Worm (Caenorhabditis elegans) whole organism, L4 larva: ENCODE data around the gene W06G6.9.

ENCODE experiments used
- D1046.2 ChIP-seq: fragments of 200-800 bp; sonication (Bioruptor generic); IDR thresholded peaks from 2 replicates; pipeline ENCODE4 v1.3.6; 2022; ENCODE audit warnings: missing genetic modification characterization, missing compliant biosample characterization
- F10B5.3 ChIP-seq: sonication (generic microtip); optimal IDR thresholded peaks from 2 replicates; lab custom pipeline; 2016; ENCODE audit warnings: mild to moderate bottlenecking, missing genetic modification characterization, missing compliant biosample characterization
- F37D6.2 ChIP-seq: sonication (generic microtip); optimal IDR thresholded peaks from 2 replicates; lab custom pipeline; 2016; ENCODE audit warnings: mild to moderate bottlenecking, missing genetic modification characterization, missing compliant biosample characterization
- R02D3.7 ChIP-seq: fragments of 150-350 bp; sonication (generic microtip); optimal IDR thresholded peaks from 3 replicates; lab custom pipeline; 2014; ENCODE audit warnings: missing biosample characterization, missing genetic modification characterization
- Y105C5A.15 ChIP-seq: fragments of 200-800 bp; sonication (Bioruptor generic); IDR thresholded peaks from 2 replicates; pipeline ENCODE4 v1.3.6; 2022; ENCODE audit warnings: missing genetic modification characterization, missing compliant biosample characterization
- Y48G9A.11 ChIP-seq: fragments of 200-800 bp; sonication (Bioruptor generic); IDR thresholded peaks from 2 replicates; pipeline ENCODE4 v1.3.6; 2022; ENCODE audit warnings: missing genetic modification reagents, missing genetic modification characterization, missing compliant biosample characterization
- Y5F2A.4 ChIP-seq: fragments of 200-800 bp; sonication (Bioruptor generic); optimal IDR thresholded peaks from 2 replicates; lab custom pipeline; 2018; ENCODE audit warnings: mild to moderate bottlenecking, missing genetic modification characterization, missing compliant biosample characterization
- ZK546.5 ChIP-seq, 2 experiments: sonication (generic microtip); optimal IDR thresholded peaks; 2 replicates each; lab custom pipeline; 2017; ENCODE audit warnings: missing biosample characterization in 2 of 2, missing genetic modification characterization in 2 of 2
- ceh-20 ChIP-seq: fragments of 200-800 bp; sonication (Bioruptor generic); IDR thresholded peaks from 2 replicates; pipeline ENCODE4 v1.3.6; 2022; ENCODE audit warnings: missing genetic modification reagents, missing genetic modification characterization, missing compliant biosample characterization
- ceh-28 ChIP-seq: fragments of 150-350 bp; optimal IDR thresholded peaks from 2 replicates; lab custom pipeline; 2014; ENCODE audit warnings: missing biosample characterization, missing genetic modification reagents, missing genetic modification characterization
- ceh-44 ChIP-seq: fragments of 200-800 bp; sonication (Bioruptor generic); IDR thresholded peaks from 2 replicates; pipeline ENCODE4 v1.3.6; 2022; ENCODE audit warnings: missing genetic modification reagents, missing genetic modification characterization, missing compliant biosample characterization
- daf-12 ChIP-seq: fragments of 150-350 bp; optimal IDR thresholded peaks from 2 replicates; lab custom pipeline; 2014; ENCODE audit warnings: missing biosample characterization, missing genetic modification reagents, missing genetic modification characterization
- daf-16 ChIP-seq, 3 experiments: sonication (generic microtip); optimal IDR thresholded peaks; 2 replicates each; lab custom pipeline; 2016 to 2017; ENCODE audit warnings: missing genetic modification characterization in 3 of 3, missing genetic modification reagents in 3 of 3, mild to moderate bottlenecking in 2 of 3, missing compliant biosample characterization in 2 of 3, missing biosample characterization in 1 of 3, moderate library complexity in 1 of 3
- dmd-6 ChIP-seq: fragments of 200-800 bp; sonication (Bioruptor generic); IDR thresholded peaks from 2 replicates; pipeline ENCODE4 v1.3.6; 2022; ENCODE audit warnings: missing genetic modification reagents, missing genetic modification characterization, missing compliant biosample characterization
- dmd-8 ChIP-seq: fragments of 200-800 bp; sonication (Bioruptor generic); IDR thresholded peaks from 2 replicates; pipeline ENCODE4 v1.3.6; 2022; ENCODE audit warnings: missing genetic modification characterization, missing compliant biosample characterization
- dmd-9 ChIP-seq: fragments of 200-800 bp; sonication (Bioruptor generic); IDR thresholded peaks from 2 replicates; pipeline ENCODE4 v1.3.6; 2022; ENCODE audit warnings: missing genetic modification reagents, missing genetic modification characterization, missing compliant biosample characterization
- duxl-1 ChIP-seq: sonication (generic microtip); optimal IDR thresholded peaks from 2 replicates; lab custom pipeline; 2016; ENCODE audit warnings: mild to moderate bottlenecking, missing genetic modification characterization, moderate library complexity, missing compliant biosample characterization; ENCODE audit not compliant: poor library complexity
- dve-1 ChIP-seq: sonication (generic microtip); optimal IDR thresholded peaks from 2 replicates; lab custom pipeline; 2017; ENCODE audit warnings: antibody characterized with exemption, mild to moderate bottlenecking, missing genetic modification characterization, missing compliant biosample characterization; ENCODE audit not compliant: insufficient read depth
- hmg-1.1 ChIP-seq: fragments of 200-800 bp; sonication (Bioruptor generic); IDR thresholded peaks from 2 replicates; pipeline ENCODE4 v1.3.6; 2022; ENCODE audit warnings: missing genetic modification reagents, missing genetic modification characterization, missing compliant biosample characterization
- lin-1 ChIP-seq: fragments of 200-800 bp; sonication (Bioruptor generic); IDR thresholded peaks from 2 replicates; pipeline ENCODE4 v1.3.6; 2022; ENCODE audit warnings: missing genetic modification reagents, missing genetic modification characterization, missing compliant biosample characterization
- lin-13 ChIP-seq: fragments of 150-350 bp; optimal IDR thresholded peaks from 2 replicates; lab custom pipeline; 2014; ENCODE audit warnings: missing biosample characterization, missing genetic modification reagents, missing genetic modification characterization
- lin-29 ChIP-seq: fragments of 200-800 bp; sonication (Bioruptor generic); IDR thresholded peaks from 2 replicates; pipeline ENCODE4 v1.3.6; 2022; ENCODE audit warnings: missing genetic modification reagents, missing genetic modification characterization, missing compliant biosample characterization
- lin-38 ChIP-seq: fragments of 200-800 bp; sonication (Bioruptor generic); IDR thresholded peaks from 2 replicates; pipeline ENCODE4 v1.3.6; 2022; ENCODE audit warnings: missing genetic modification reagents, missing genetic modification characterization, missing compliant biosample characterization
- madf-5 ChIP-seq, 2 experiments: fragments of 200-800 bp; sonication (Bioruptor generic); IDR thresholded peaks; 2 replicates each; pipeline ENCODE4 v1.3.6; 2022; ENCODE audit warnings: missing compliant biosample characterization in 2 of 2, missing genetic modification characterization in 2 of 2
- mdl-1 ChIP-seq, 2 experiments: fragments of 150-350 bp in 1 of 2; sonication (generic microtip) in 1 of 2; optimal IDR thresholded peaks; 2 replicates each; lab custom pipeline; 2014 to 2017; ENCODE audit warnings: missing biosample characterization in 2 of 2, missing genetic modification characterization in 2 of 2
- nhr-102 ChIP-seq: sonication (generic microtip); optimal IDR thresholded peaks from 2 replicates; lab custom pipeline; 2016; ENCODE audit warnings: mild to moderate bottlenecking, missing genetic modification characterization, moderate library complexity, missing compliant biosample characterization
- nhr-237 ChIP-seq: sonication (generic microtip); optimal IDR thresholded peaks from 2 replicates; lab custom pipeline; 2017; ENCODE audit warnings: missing biosample characterization, missing genetic modification characterization
- nhr-25 ChIP-seq: sonication (generic microtip); optimal IDR thresholded peaks from 2 replicates; lab custom pipeline; 2017; ENCODE audit warnings: missing genetic modification characterization, mild to moderate bottlenecking, missing compliant biosample characterization, antibody characterized with exemption, moderate library complexity, borderline replicate concordance; ENCODE audit not compliant: insufficient read depth
- nhr-41 ChIP-seq: fragments of 200-800 bp; sonication (Bioruptor generic); IDR thresholded peaks from 2 replicates; pipeline ENCODE4 v1.3.6; 2022; ENCODE audit warnings: missing genetic modification reagents, missing genetic modification characterization, missing compliant biosample characterization
- nhr-6 ChIP-seq: fragments of 150-350 bp; optimal IDR thresholded peaks from 2 replicates; lab custom pipeline; 2014; ENCODE audit warnings: missing biosample characterization, missing genetic modification characterization
- nhr-76 ChIP-seq: fragments of 150-350 bp; optimal IDR thresholded peaks from 2 replicates; lab custom pipeline; 2014; ENCODE audit warnings: missing biosample characterization, missing genetic modification characterization
- nhr-77 ChIP-seq: fragments of 150-350 bp; optimal IDR thresholded peaks from 2 replicates; lab custom pipeline; 2014; ENCODE audit warnings: missing biosample characterization, missing genetic modification characterization
- pha-4 ChIP-seq, 2 experiments: fragments of 150-350 bp in 1 of 2; fragments of 200-800 bp in 1 of 2; sonication (Bioruptor generic) in 1 of 2; IDR thresholded peaks in 1 of 2; optimal IDR thresholded peaks in 1 of 2; 2 replicates each; pipeline versions ENCODE4 v1.3.6 to Lab custom; 2014 to 2022; ENCODE audit warnings: missing genetic modification characterization in 2 of 2, missing genetic modification reagents in 2 of 2, missing biosample characterization in 1 of 2, missing compliant biosample characterization in 1 of 2
- pqm-1 ChIP-seq: sonication (generic microtip); optimal IDR thresholded peaks from 2 replicates; lab custom pipeline; 2017; ENCODE audit warnings: missing biosample characterization, missing genetic modification characterization
- sdz-12 ChIP-seq: fragments of 200-800 bp; sonication (Bioruptor generic); optimal IDR thresholded peaks from 2 replicates; lab custom pipeline; 2018; ENCODE audit warnings: mild to moderate bottlenecking, missing genetic modification characterization, missing compliant biosample characterization
- snpc-4 ChIP-seq: fragments of 150-350 bp; optimal IDR thresholded peaks from 2 replicates; lab custom pipeline; 2014; ENCODE audit warnings: missing biosample characterization, missing genetic modification characterization
- spr-1 ChIP-seq: sonication (generic microtip); optimal IDR thresholded peaks from 2 replicates; lab custom pipeline; 2016; ENCODE audit warnings: mild to moderate bottlenecking, missing genetic modification characterization, missing compliant biosample characterization
- spr-3 ChIP-seq: fragments of 200-800 bp; sonication (Bioruptor generic); optimal IDR thresholded peaks from 2 replicates; lab custom pipeline; 2018; ENCODE audit warnings: mild to moderate bottlenecking, missing genetic modification characterization, missing compliant biosample characterization
- unc-39 ChIP-seq: sonication (generic microtip); optimal IDR thresholded peaks from 2 replicates; lab custom pipeline; 2017; ENCODE audit warnings: missing biosample characterization, missing genetic modification characterization
- unc-62 ChIP-seq, 3 experiments: fragments of 150-350 bp in 1 of 3; sonication (generic microtip); optimal IDR thresholded peaks in 2 of 3; peaks in 1 of 3; 1 replicate in 1 of 3; 2 replicates in 2 of 3; lab custom pipeline; 2014 to 2017; ENCODE audit warnings: missing biosample characterization in 3 of 3, missing genetic modification characterization in 3 of 3, missing genetic modification reagents in 3 of 3, missing genotype in 1 of 3
- vab-7 ChIP-seq: fragments of 200-800 bp; sonication (Bioruptor generic); IDR thresholded peaks from 2 replicates; pipeline ENCODE4 v1.3.6; 2022; ENCODE audit warnings: missing genetic modification reagents, missing genetic modification characterization, missing compliant biosample characterization
- zfp-3 ChIP-seq: fragments of 200-800 bp; sonication (Bioruptor generic); conservative IDR thresholded peaks from 2 replicates; pipeline ENCODE4 v1.3.6; 2022; ENCODE audit warnings: missing genetic modification reagents, missing genetic modification characterization, missing compliant biosample characterization
- zip-11 ChIP-seq: fragments of 200-800 bp; sonication (Bioruptor generic); IDR thresholded peaks from 2 replicates; pipeline ENCODE4 v1.3.6; 2022; ENCODE audit warnings: missing genetic modification characterization, missing compliant biosample characterization
- ztf-11 ChIP-seq: fragments of 150-350 bp; optimal IDR thresholded peaks from 2 replicates; lab custom pipeline; 2014; ENCODE audit warnings: missing biosample characterization, missing genetic modification characterization

W06G6.9 gene

ce11 chrV:16620874-16621273 lies 25.4 kb downstream of the W06G6.9 start, which contains the start of gene Y70C5A.3:
Y70C5A.3 (minus strand) TSS chrV:16620923.
- TF ChIP-seq snpc-4 (tag; lab: Kevin White, UChicago) (no peak), daf-16 (GFP tag; optimal IDR thresholded peaks at IDR 0.05; lab: Kevin White, UChicago) (no peak), daf-16 (tag; optimal IDR thresholded peaks at IDR 0.05; lab: Kevin White, UChicago) (peak; percentile 92), unc-62 (GFP tag; optimal IDR thresholded peaks at IDR 0.05 in 1 of 2; lab: Kevin White, UChicago) (peak in 1 of 2 experiments; percentile 76), unc-62 (tag; optimal IDR thresholded peaks at IDR 0.05; lab: Kevin White, UChicago) (no peak), Y105C5A.15 (no peak), nhr-41 (no peak), pqm-1 (tag; lab: Kevin White, UChicago) (peak; percentile 34), duxl-1 (tag; lab: Kevin White, UChicago) (no peak), dmd-8 (GFP tag; lab: Robert Waterston, UW) (no peak), lin-38 (GFP tag; lab: Robert Waterston, UW) (no peak), lin-29 (no peak), zfp-3 (GFP tag; lab: Robert Waterston, UW) (no peak), ZK546.5 (tag; optimal IDR thresholded peaks at IDR 0.05; lab: Kevin White, UChicago) (no peak), F37D6.2 (tag; lab: Kevin White, UChicago) (no peak), lin-1 (GFP tag; lab: Robert Waterston, UW) (no peak), daf-12 (no peak), dve-1 (tag; lab: Kevin White, UChicago) (peak; percentile 42), hmg-1.1 (no peak), spr-1 (tag; lab: Kevin White, UChicago) (no peak)

ce11 chrV:16617462-16617861 lies 28.8 kb downstream of the W06G6.9 start, which contains the start of gene Y70C5A.4:
Y70C5A.4 (plus strand) TSS chrV:16617762.
- TF ChIP-seq ceh-44: no peak
- TF ChIP-seq ztf-11 (tag; lab: Kevin White, UChicago): no peak
- TF ChIP-seq D1046.2 (GFP tag; lab: Robert Waterston, UW): no peak
- no peak for TF ChIP-seq pha-4 (GFP tag; IDR thresholded peaks at IDR 0.05; lab: Robert Waterston, UW)
- TF ChIP-seq pha-4 (tag; optimal IDR thresholded peaks at IDR 0.05; lab: Kevin White, UChicago): no peak
- TF ChIP-seq nhr-102 (tag; lab: Kevin White, UChicago): no peak
- no peak for TF ChIP-seq vab-7 (GFP tag; lab: Robert Waterston, UW)
- TF ChIP-seq Y5F2A.4 (GFP tag; lab: Kevin White, UChicago): no peak
- TF ChIP-seq ceh-28: no peak
- TF ChIP-seq daf-16 (GFP tag; optimal IDR thresholded peaks at IDR 0.05; lab: Kevin White, UChicago): no peak
- TF ChIP-seq daf-16 (tag; optimal IDR thresholded peaks at IDR 0.05; lab: Kevin White, UChicago): no peak
- TF ChIP-seq nhr-237 (tag; lab: Kevin White, UChicago): no peak
- no peak for TF ChIP-seq snpc-4 (tag; lab: Kevin White, UChicago)
- TF ChIP-seq Y48G9A.11 (GFP tag; lab: Robert Waterston, UW): no peak
- no peak for TF ChIP-seq mdl-1 (tag; optimal IDR thresholded peaks at IDR 0.05; lab: Kevin White, UChicago)
- TF ChIP-seq nhr-25: no peak
- no peak for TF ChIP-seq nhr-6
- no peak for TF ChIP-seq unc-39 (tag; lab: Kevin White, UChicago)
- TF ChIP-seq hmg-1.1: no peak
- no peak for TF ChIP-seq pqm-1 (tag; lab: Kevin White, UChicago)
- no peak for TF ChIP-seq ceh-20 (GFP tag; lab: Robert Waterston, UW)
- TF ChIP-seq, all 104 proteins: peak for 0

- TF ChIP-seq spr-3 (GFP tag; lab: Kevin White, UChicago) (no peak), F10B5.3 (tag; lab: Kevin White, UChicago) (no peak), dve-1 (tag; lab: Kevin White, UChicago) (peak; percentile 23), dmd-8 (GFP tag; lab: Robert Waterston, UW) (no peak), lin-13 (no peak), dmd-6 (GFP tag; lab: Robert Waterston, UW) (peak; percentile 38; the same call in 1 of the 2 replicates), R02D3.7 (tag; lab: Kevin White, UChicago) (no peak), madf-5 (GFP tag; IDR thresholded peaks at IDR 0.05; lab: Robert Waterston, UW) (no peak), nhr-77 (tag; lab: Kevin White, UChicago) (no peak), Y48G9A.11 (GFP tag; lab: Robert Waterston, UW) (no peak), nhr-41 (no peak), sdz-12 (no peak), nhr-76 (no peak), pha-4 (GFP tag; IDR thresholded peaks at IDR 0.05; lab: Robert Waterston, UW) (no peak), pha-4 (tag; optimal IDR thresholded peaks at IDR 0.05; lab: Kevin White, UChicago) (no peak), zip-11 (GFP tag; lab: Robert Waterston, UW) (no peak), daf-16 (GFP tag; optimal IDR thresholded peaks at IDR 0.05; lab: Kevin White, UChicago) (no peak), daf-16 (tag; optimal IDR thresholded peaks at IDR 0.05; lab: Kevin White, UChicago) (peak; percentile 92), ceh-44 (no peak), dmd-9 (GFP tag; lab: Robert Waterston, UW) (no peak), ZK546.5 (tag; optimal IDR thresholded peaks at IDR 0.05; lab: Kevin White, UChicago) (no peak)
These were observed 35.4 kb downstream of the W06G6.9 start, which contains the start of gene srw-54 for ce11 chrV:16610791-16611385. srw-54 (plus strand) TSS chrV:16611335.
